Worm (Caenorhabditis elegans): ENCODE measurements around the gene mog-2.
A peak's percentile ranks its signal among the peaks of the same experiment; 100 is the strongest.

The mog-2 gene

ce11 chrII:4294189-4294588 lies 30.0 kb upstream of the mog-2 start:
- TF ChIP-seq efl-1 (optimal IDR thresholded peaks at IDR 0.05): no peak
- peak in 1 of 2 experiments; percentile 80 for TF ChIP-seq efl-1 (GFP tag; optimal IDR thresholded peaks at IDR 0.05 in 1 of 2)
- no peak for TF ChIP-seq Y116A8C.19 (tag; optimal IDR thresholded peaks at IDR 0.05; ENCODE audit: borderline replicate concordance)
- TF ChIP-seq blmp-1 (tag; optimal IDR thresholded peaks at IDR 0.05): peak; percentile 24
- TF ChIP-seq lin-14 (GFP tag; optimal IDR thresholded peaks at IDR 0.05): peak; percentile 20

DNA sequence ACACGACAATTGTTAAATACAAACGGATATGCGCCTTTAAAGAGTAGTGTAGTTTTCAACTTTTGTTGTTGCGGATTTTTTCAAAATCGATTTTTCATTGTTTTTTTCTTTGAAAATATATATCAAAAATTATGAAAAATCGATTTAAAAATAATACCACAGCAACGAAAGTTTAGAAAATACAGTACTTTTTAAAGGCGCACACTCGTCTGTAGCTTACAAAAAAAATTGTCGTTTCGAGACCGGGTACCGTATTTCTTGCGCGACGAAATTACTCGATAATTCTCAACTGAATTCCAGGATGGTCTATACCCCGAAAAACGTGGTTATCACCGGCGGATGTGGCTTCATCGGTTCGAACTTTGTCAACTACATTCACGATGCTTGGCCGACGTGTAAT lies 29.4 kb upstream of the mog-2 start, which contains the start of gene rml-4:
Gene rml-4 (plus strand): TSS at position 301 of the 400 bp plus-strand sequence.
- TF ChIP-seq nhr-90 (tag; optimal IDR thresholded peaks at IDR 0.05; ENCODE audit: poor library complexity) (no peak), efl-1 (optimal IDR thresholded peaks at IDR 0.05) (no peak), efl-1 (GFP tag; optimal IDR thresholded peaks at IDR 0.05 in 1 of 2) (peak in 1 of 2 experiments; percentile 71)

DNA sequence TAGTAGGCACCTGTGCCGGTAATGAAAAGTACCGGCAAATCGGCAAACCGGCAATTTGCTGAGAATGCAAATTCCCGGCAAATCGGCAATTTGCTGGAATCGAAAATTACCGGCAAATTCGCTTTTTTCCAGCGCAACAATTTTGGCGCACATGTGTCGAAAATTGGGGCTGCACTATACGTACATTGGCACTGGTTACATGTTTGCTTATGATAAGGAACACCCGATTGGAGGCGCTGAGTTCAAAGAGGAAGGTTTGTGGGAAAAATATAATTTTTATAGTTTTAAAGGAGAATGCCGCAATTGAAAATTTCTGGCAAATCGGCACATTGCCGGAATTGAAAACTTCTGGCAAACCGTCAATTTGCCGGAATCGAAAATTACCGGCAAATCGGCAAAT lies 26.9 kb upstream of the mog-2 start:
- peak; percentile 63 for TF ChIP-seq elt-2 (tag; optimal IDR thresholded peaks at IDR 0.05)
- TF ChIP-seq aha-1 (tag; optimal IDR thresholded peaks at IDR 0.05): no peak

ce11 chrII:4299227-4299703 lies 24.9 kb upstream of the mog-2 start, which contains the start of gene sco-1:
Gene sco-1, plus strand, starts transcription at chrII:4299653.
- peak; percentile 93 for TF ChIP-seq fos-1 (tag; optimal IDR thresholded peaks at IDR 0.05)
- peak; percentile 93 for TF ChIP-seq mep-1 (tag; optimal IDR thresholded peaks at IDR 0.05)
- TF ChIP-seq egl-27 (tag; optimal IDR thresholded peaks at IDR 0.05): peak; percentile 26 to 56
- peak; percentile 91 for TF ChIP-seq vab-15 (tag; optimal IDR thresholded peaks at IDR 0.05)
- peak; percentile 28 for TF ChIP-seq nhr-28 (tag; optimal IDR thresholded peaks at IDR 0.05)
- TF ChIP-seq blmp-1 (tag; optimal IDR thresholded peaks at IDR 0.05): peak; percentile 79
- no peak for TF ChIP-seq hlh-17 (GFP tag; optimal IDR thresholded peaks at IDR 0.05; ENCODE audit: borderline replicate concordance)
- peak; percentile 96 for TF ChIP-seq ceh-8 (GFP tag; optimal IDR thresholded peaks at IDR 0.05)
- peak; percentile 93 to 95 for TF ChIP-seq efl-1 (optimal IDR thresholded peaks at IDR 0.05)
- TF ChIP-seq efl-1 (GFP tag; optimal IDR thresholded peaks at IDR 0.05 in 1 of 2): peak; percentile 84 to 99
- peak; percentile 95 for TF ChIP-seq nhr-77 (tag; optimal IDR thresholded peaks at IDR 0.05)
- peak; percentile 97 for TF ChIP-seq C04F5.9 (tag; optimal IDR thresholded peaks at IDR 0.05)
- TF ChIP-seq C34B4.2 (tag; optimal IDR thresholded peaks at IDR 0.05): peak; percentile 79
- TF ChIP-seq unc-98 (GFP tag; IDR thresholded peaks at IDR 0.05): peak; percentile 94
- TF ChIP-seq nhr-71 (tag; optimal IDR thresholded peaks at IDR 0.05): peak; percentile 98
- TF ChIP-seq fkh-4 (tag; optimal IDR thresholded peaks at IDR 0.05; ENCODE audit: borderline replicate concordance): peak; percentile 99
- TF ChIP-seq lin-35 (GFP tag; optimal IDR thresholded peaks at IDR 0.05): peak; percentile 88 to 91
- peak; percentile 85 for TF ChIP-seq ceh-63 (GFP tag; optimal IDR thresholded peaks at IDR 0.05)
- TF ChIP-seq pag-3 (tag; optimal IDR thresholded peaks at IDR 0.05; ENCODE audit: borderline replicate concordance, insufficient read depth): no peak
- peak; percentile 76 for TF ChIP-seq hlh-4 (tag; optimal IDR thresholded peaks at IDR 0.05)
- TF ChIP-seq egl-13 (tag; optimal IDR thresholded peaks at IDR 0.05): peak; percentile 97
- no peak for TF ChIP-seq unc-30 (tag; optimal IDR thresholded peaks at IDR 0.05)
- TF ChIP-seq unc-130 (tag; optimal IDR thresholded peaks at IDR 0.05): peak; percentile 92
- TF ChIP-seq elt-2 (tag; optimal IDR thresholded peaks at IDR 0.05): peak; percentile 99
- peak; percentile 98 for TF ChIP-seq tbx-2 (tag; optimal IDR thresholded peaks at IDR 0.05)
- TF ChIP-seq jun-1 (tag; optimal IDR thresholded peaks at IDR 0.05): peak; percentile 93
- TF ChIP-seq elt-3 (tag; optimal IDR thresholded peaks at IDR 0.05): peak in 3 of 6 experiments; percentile 82 to 97 (median 94)
- TF ChIP-seq sptf-1 (tag; optimal IDR thresholded peaks at IDR 0.05): no peak
- peak; percentile 95 for TF ChIP-seq lin-15B (tag; optimal IDR thresholded peaks at IDR 0.05)
- peak; percentile 95 for TF ChIP-seq skn-1 (tag; optimal IDR thresholded peaks at IDR 0.05)
- peak; percentile 65 for TF ChIP-seq nhr-76 (tag; optimal IDR thresholded peaks at IDR 0.05)
- TF ChIP-seq aha-1 (tag; optimal IDR thresholded peaks at IDR 0.05): peak; percentile 76
- TF ChIP-seq xbp-1 (tag; optimal IDR thresholded peaks at IDR 0.05): peak; percentile 98
- peak; percentile 97 for TF ChIP-seq nhr-20 (tag; optimal IDR thresholded peaks at IDR 0.05)
- peak; percentile 99 for TF ChIP-seq snu-23 (GFP tag; optimal IDR thresholded peaks at IDR 0.05)
- TF ChIP-seq snpc-4 (tag; optimal IDR thresholded peaks at IDR 0.05): peak; percentile 78
- TF ChIP-seq lin-14 (GFP tag; optimal IDR thresholded peaks at IDR 0.05): peak; percentile 97
- TF ChIP-seq alr-1 (tag; optimal IDR thresholded peaks at IDR 0.05; ENCODE audit: borderline replicate concordance): no peak
- peak; percentile 100 for TF ChIP-seq rnt-1 (tag; optimal IDR thresholded peaks at IDR 0.05)
- TF ChIP-seq ces-1 (GFP tag; optimal IDR thresholded peaks at IDR 0.05): peak; percentile 33
- TF ChIP-seq ztf-4 (tag; optimal IDR thresholded peaks at IDR 0.05): peak; percentile 87
- peak; percentile 25 for TF ChIP-seq nhr-12 (tag; optimal IDR thresholded peaks at IDR 0.05)
